Fruit fly (Drosophila melanogaster) S2 (cell line): Measurements from ENCODE around the gene Josd.

ENCODE experiments used
- CG8478 ChIP-seq: fragments of >200 bp; optimal IDR thresholded peaks from 2 replicates; lab custom pipeline; 2018
- CTCF ChIP-seq, 2 experiments: fragments of >200 bp; optimal IDR thresholded peaks; 2 replicates each; lab custom pipeline; 2018

DNA sequence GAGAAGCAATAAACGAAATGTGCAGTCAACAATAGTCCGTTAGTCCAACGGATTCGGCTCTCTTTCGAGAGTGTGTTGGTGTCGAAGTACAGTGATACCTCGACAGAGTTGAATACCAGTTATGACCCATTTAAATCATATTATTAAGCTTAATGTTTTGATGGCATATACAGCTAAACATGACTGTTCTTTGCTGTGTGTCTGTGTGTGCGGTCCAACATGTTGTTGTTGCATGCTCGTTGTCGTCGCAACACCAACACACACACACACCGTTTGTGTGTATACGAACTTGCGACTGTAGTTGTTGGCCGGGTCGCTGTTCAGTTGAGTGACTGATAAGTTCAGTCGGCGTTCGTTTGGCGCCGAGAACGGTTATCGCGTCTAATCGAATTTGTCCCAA, 47.9 kb downstream of the Josd start, which contains the start of gene CG15894:
- TF ChIP-seq CG8478 (lab: Kevin White, UChicago) = no peak
- TF ChIP-seq CTCF (optimal IDR thresholded peaks at IDR 0.05; lab: Kevin White, UChicago) = no peak
